Worm (Caenorhabditis elegans): ENCODE results near the gene R03D7.8.

Gene R03D7.8

ce11 chrII:10986461-10987090 is 29.9 kb upstream of the R03D7.8 start:
- TF ChIP-seq tbx-37 (GFP tag; conservative IDR thresholded peaks at IDR 0.05) = no peak
- TF ChIP-seq scrt-1 (GFP tag; IDR thresholded peaks at IDR 0.05) = no peak
- no peak for TF ChIP-seq hmg-4 (GFP tag; optimal IDR thresholded peaks at IDR 0.05)
- TF ChIP-seq F13C5.2 (tag; optimal IDR thresholded peaks at IDR 0.05) = no peak
- TF ChIP-seq flt-1 (GFP tag; IDR thresholded peaks at IDR 0.05) = no peak
- no peak for TF ChIP-seq ama-1 (optimal IDR thresholded peaks at IDR 0.05)
- TF ChIP-seq aly-1 (tag; optimal IDR thresholded peaks at IDR 0.05) = no peak
- TF ChIP-seq hnd-1 (tag; optimal IDR thresholded peaks at IDR 0.05) = no peak
- no peak for TF ChIP-seq ceh-13 (GFP tag; optimal IDR thresholded peaks at IDR 0.05)
- no peak for TF ChIP-seq pes-1 (GFP tag; IDR thresholded peaks at IDR 0.05)
- TF ChIP-seq tra-4 (tag; optimal IDR thresholded peaks at IDR 0.05) = no peak
- TF ChIP-seq tbx-11 (GFP tag; IDR thresholded peaks at IDR 0.05) = no peak
- TF ChIP-seq B0310.2 (tag; optimal IDR thresholded peaks at IDR 0.05) = no peak
- no peak for TF ChIP-seq hmbx-1 (tag; optimal IDR thresholded peaks at IDR 0.05)
- TF ChIP-seq sea-1 (GFP tag; conservative IDR thresholded peaks at IDR 0.05) = no peak
- no peak for TF ChIP-seq ets-7 (tag; optimal IDR thresholded peaks at IDR 0.05)
- TF ChIP-seq ceh-36 (tag; optimal IDR thresholded peaks at IDR 0.05) = no peak

- TF ChIP-seq tbx-11 (GFP tag; IDR thresholded peaks at IDR 0.05) = no peak
Measured at ce11 chrII:10982017-10982416, 25.3 kb upstream of the R03D7.8 start.

- TF ChIP-seq ceh-36 (tag; optimal IDR thresholded peaks at IDR 0.05) (no peak), tra-4 (tag; optimal IDR thresholded peaks at IDR 0.05) (no peak), scrt-1 (GFP tag; IDR thresholded peaks at IDR 0.05) (no peak), tbx-11 (GFP tag; IDR thresholded peaks at IDR 0.05) (no peak), hmg-4 (GFP tag; optimal IDR thresholded peaks at IDR 0.05) (no peak), sea-1 (GFP tag; conservative IDR thresholded peaks at IDR 0.05) (no peak)
Measured at ce11 chrII:10975239-10975638, 18.5 kb upstream of the R03D7.8 start, which contains the start of gene ptp-3. Gene ptp-3, plus strand, starts transcription at chrII:10975539.

ce11 chrII:10971677-10972076 is 15.0 kb upstream of the R03D7.8 start:
- TF ChIP-seq tbx-11 (GFP tag; IDR thresholded peaks at IDR 0.05) (no peak), F13C5.2 (tag; optimal IDR thresholded peaks at IDR 0.05) (no peak), tbx-37 (GFP tag; conservative IDR thresholded peaks at IDR 0.05) (no peak), hmbx-1 (tag; optimal IDR thresholded peaks at IDR 0.05) (no peak), ceh-36 (tag; optimal IDR thresholded peaks at IDR 0.05) (no peak), flt-1 (GFP tag; IDR thresholded peaks at IDR 0.05) (no peak), tra-4 (tag; optimal IDR thresholded peaks at IDR 0.05) (no peak), hmg-4 (GFP tag; optimal IDR thresholded peaks at IDR 0.05) (no peak), pes-1 (GFP tag; IDR thresholded peaks at IDR 0.05) (no peak), ceh-13 (GFP tag; optimal IDR thresholded peaks at IDR 0.05) (no peak), aly-1 (tag; optimal IDR thresholded peaks at IDR 0.05) (no peak), sea-1 (GFP tag; conservative IDR thresholded peaks at IDR 0.05) (no peak), ets-7 (tag; optimal IDR thresholded peaks at IDR 0.05) (no peak)

- no peak for TF ChIP-seq F13C5.2 (tag; optimal IDR thresholded peaks at IDR 0.05)
Measured at ce11 chrII:10970625-10971024, 13.9 kb upstream of the R03D7.8 start.

ce11 chrII:10964748-10965147 is 8.1 kb upstream of the R03D7.8 start:
- TF ChIP-seq F13C5.2 (tag; optimal IDR thresholded peaks at IDR 0.05) (no peak), flt-1 (GFP tag; IDR thresholded peaks at IDR 0.05) (no peak), sea-1 (GFP tag; conservative IDR thresholded peaks at IDR 0.05) (no peak), ets-7 (tag; optimal IDR thresholded peaks at IDR 0.05) (no peak), hmbx-1 (tag; optimal IDR thresholded peaks at IDR 0.05) (no peak), tbx-11 (GFP tag; IDR thresholded peaks at IDR 0.05) (no peak), ama-1 (optimal IDR thresholded peaks at IDR 0.05) (no peak), ceh-13 (GFP tag; optimal IDR thresholded peaks at IDR 0.05) (no peak), ceh-36 (tag; optimal IDR thresholded peaks at IDR 0.05) (no peak), pes-1 (GFP tag; IDR thresholded peaks at IDR 0.05) (no peak), tbx-37 (GFP tag; conservative IDR thresholded peaks at IDR 0.05) (no peak), aly-1 (tag; optimal IDR thresholded peaks at IDR 0.05) (no peak)

- TF ChIP-seq sea-1 (GFP tag; conservative IDR thresholded peaks at IDR 0.05) (no peak), tbx-11 (GFP tag; IDR thresholded peaks at IDR 0.05) (no peak), tra-4 (tag; optimal IDR thresholded peaks at IDR 0.05) (no peak), ets-7 (tag; optimal IDR thresholded peaks at IDR 0.05) (no peak), aly-1 (tag; optimal IDR thresholded peaks at IDR 0.05) (no peak), scrt-1 (GFP tag; IDR thresholded peaks at IDR 0.05) (no peak), tbx-37 (GFP tag; conservative IDR thresholded peaks at IDR 0.05) (no peak), hmg-4 (GFP tag; optimal IDR thresholded peaks at IDR 0.05) (no peak), ceh-13 (GFP tag; optimal IDR thresholded peaks at IDR 0.05) (no peak), B0310.2 (tag; optimal IDR thresholded peaks at IDR 0.05) (no peak), flt-1 (GFP tag; IDR thresholded peaks at IDR 0.05) (no peak), F13C5.2 (tag; optimal IDR thresholded peaks at IDR 0.05) (no peak), ama-1 (optimal IDR thresholded peaks at IDR 0.05) (no peak), ceh-36 (tag; optimal IDR thresholded peaks at IDR 0.05) (no peak), hmbx-1 (tag; optimal IDR thresholded peaks at IDR 0.05) (no peak)
Measured at ce11 chrII:10959676-10960075, 3.0 kb upstream of the R03D7.8 start.

- TF ChIP-seq tra-4 (tag; optimal IDR thresholded peaks at IDR 0.05) (no peak), F13C5.2 (tag; optimal IDR thresholded peaks at IDR 0.05) (no peak), hnd-1 (tag; optimal IDR thresholded peaks at IDR 0.05) (no peak), B0310.2 (tag; optimal IDR thresholded peaks at IDR 0.05) (no peak), tbx-11 (GFP tag; IDR thresholded peaks at IDR 0.05) (no peak), sea-1 (GFP tag; conservative IDR thresholded peaks at IDR 0.05) (no peak), ets-7 (tag; optimal IDR thresholded peaks at IDR 0.05) (no peak), tbx-37 (GFP tag; conservative IDR thresholded peaks at IDR 0.05) (no peak), hmg-4 (GFP tag; optimal IDR thresholded peaks at IDR 0.05) (no peak), ceh-36 (tag; optimal IDR thresholded peaks at IDR 0.05) (no peak), ceh-13 (GFP tag; optimal IDR thresholded peaks at IDR 0.05) (no peak), pes-1 (GFP tag; IDR thresholded peaks at IDR 0.05) (no peak), hmbx-1 (tag; optimal IDR thresholded peaks at IDR 0.05) (no peak), aly-1 (tag; optimal IDR thresholded peaks at IDR 0.05) (no peak), flt-1 (GFP tag; IDR thresholded peaks at IDR 0.05) (no peak), scrt-1 (GFP tag; IDR thresholded peaks at IDR 0.05) (no peak), ama-1 (optimal IDR thresholded peaks at IDR 0.05) (no peak)
Measured at ce11 chrII:10959138-10959537, 2.4 kb upstream of the R03D7.8 start.

Data from whole organism, early embryonic.